Fruit fly (Drosophila melanogaster) whole organism, prepupa: ENCODE results near the gene Meltrin.
A peak's percentile ranks its signal among the peaks of the same experiment; 100 is the strongest.

Experiments used
- Blimp-1 ChIP-seq: fragments of 200-800 bp; sonication (Bioruptor generic); optimal IDR thresholded peaks from 3 replicates; lab custom pipeline; 2017; ENCODE audit warnings: missing biosample characterization, missing genetic modification characterization, mild to moderate bottlenecking, moderate library complexity, missing genetic modification reagents
- CG10669 ChIP-seq: fragments of 200-800 bp; sonication (Bioruptor generic); optimal IDR thresholded peaks from 3 replicates; lab custom pipeline; 2018; ENCODE audit warnings: missing biosample characterization, mild to moderate bottlenecking, missing genetic modification characterization, moderate library complexity
- CG11294 ChIP-seq: fragments of 200-800 bp; sonication (Bioruptor generic); IDR thresholded peaks from 2 replicates; pipeline ENCODE4 v1.3.6; 2022; ENCODE audit warnings: missing biosample characterization, missing genetic modification characterization
- CG11762 ChIP-seq: fragments of 200-800 bp; sonication (Bioruptor generic); optimal IDR thresholded peaks from 3 replicates; lab custom pipeline; 2016; ENCODE audit warnings: missing biosample characterization, missing genetic modification characterization; ENCODE audit not compliant: insufficient read depth
- CG11902 ChIP-seq: fragments of 200-800 bp; sonication (Bioruptor generic); optimal IDR thresholded peaks from 3 replicates; lab custom pipeline; 2016; ENCODE audit warnings: missing biosample characterization, missing genetic modification characterization
- CG15336 ChIP-seq: fragments of 200-800 bp; sonication (Bioruptor generic); IDR thresholded peaks from 2 replicates; pipeline ENCODE4 v1.3.6; 2022; ENCODE audit warnings: missing biosample characterization, missing genetic modification characterization
- CG16779 ChIP-seq: fragments of 200-800 bp; sonication (Bioruptor generic); optimal IDR thresholded peaks from 3 replicates; lab custom pipeline; 2017; ENCODE audit warnings: missing biosample characterization, mild to moderate bottlenecking, missing genetic modification characterization
- CG3032 ChIP-seq: fragments of 200-800 bp; optimal IDR thresholded peaks from 2 replicates; lab custom pipeline; 2019; ENCODE audit warnings: missing biosample characterization, mild to moderate bottlenecking, missing genetic modification characterization, moderate library complexity
- CG32006 ChIP-seq: fragments of 200-800 bp; sonication (Bioruptor generic); optimal IDR thresholded peaks from 3 replicates; lab custom pipeline; 2017; ENCODE audit warnings: missing biosample characterization, mild to moderate bottlenecking, missing genetic modification characterization
- CG34406 ChIP-seq: fragments of 200-800 bp; sonication (Bioruptor generic); optimal IDR thresholded peaks from 3 replicates; lab custom pipeline; 2016; ENCODE audit warnings: missing biosample characterization, missing genetic modification characterization
- CG3919 ChIP-seq: fragments of 200-800 bp; sonication (Bioruptor generic); optimal IDR thresholded peaks from 3 replicates; lab custom pipeline; 2016; ENCODE audit warnings: missing biosample characterization, missing genetic modification characterization
- CG4318 ChIP-seq: fragments of 200-800 bp; sonication (Bioruptor generic); optimal IDR thresholded peaks from 3 replicates; lab custom pipeline; 2017; ENCODE audit warnings: missing biosample characterization, mild to moderate bottlenecking, missing genetic modification characterization
- CG6163 ChIP-seq: fragments of 200-800 bp; sonication (Bioruptor generic); IDR thresholded peaks from 3 replicates; pipeline ENCODE4 v1.3.6; 2022; ENCODE audit warnings: missing biosample characterization, missing genetic modification characterization
- CG6276 ChIP-seq: fragments of 200-800 bp; sonication (Bioruptor generic); optimal IDR thresholded peaks from 2 replicates; lab custom pipeline; 2017; ENCODE audit warnings: missing biosample characterization, mild to moderate bottlenecking, missing genetic modification characterization
- CG6792 ChIP-seq: fragments of 200-800 bp; sonication (Bioruptor generic); optimal IDR thresholded peaks from 3 replicates; lab custom pipeline; 2016; ENCODE audit warnings: missing biosample characterization, missing genetic modification characterization
- CG6808 ChIP-seq: fragments of 200-800 bp; sonication (Bioruptor generic); optimal IDR thresholded peaks from 3 replicates; lab custom pipeline; 2017; ENCODE audit warnings: missing biosample characterization, missing genetic modification characterization, mild to moderate bottlenecking, moderate library complexity, missing genetic modification reagents
- CG6854 ChIP-seq: fragments of 200-800 bp; sonication (Bioruptor generic); optimal IDR thresholded peaks from 2 replicates; lab custom pipeline; 2017; ENCODE audit warnings: missing biosample characterization, mild to moderate bottlenecking, missing genetic modification characterization
- CG7368 ChIP-seq: fragments of 200-800 bp; sonication (Bioruptor generic); optimal IDR thresholded peaks from 3 replicates; lab custom pipeline; 2016; ENCODE audit warnings: missing biosample characterization, missing genetic modification characterization
- CG8119 ChIP-seq: fragments of 200-800 bp; sonication (Bioruptor generic); IDR thresholded peaks from 3 replicates; pipeline ENCODE4 v1.3.6; 2022; ENCODE audit warnings: missing biosample characterization, missing genetic modification characterization
- CG8632 ChIP-seq: fragments of 200-800 bp; sonication (Bioruptor generic); optimal IDR thresholded peaks from 3 replicates; lab custom pipeline; 2016; ENCODE audit warnings: missing biosample characterization, missing genetic modification characterization
- CG9139 ChIP-seq: fragments of 200-800 bp; sonication (Bioruptor generic); optimal IDR thresholded peaks from 3 replicates; lab custom pipeline; 2017; ENCODE audit warnings: missing biosample characterization, mild to moderate bottlenecking, missing genetic modification characterization
- Eip75B ChIP-seq: fragments of 200-800 bp; sonication (Bioruptor generic); optimal IDR thresholded peaks from 3 replicates; lab custom pipeline; 2016; ENCODE audit warnings: missing biosample characterization, missing genetic modification characterization
- Eip78C ChIP-seq: fragments of 200-800 bp; sonication (Bioruptor generic); peaks from one replicate; lab custom pipeline; 2016; ENCODE audit warnings: missing biosample characterization, missing genetic modification characterization
- Ets21C ChIP-seq: fragments of 200-800 bp; sonication (Bioruptor generic); optimal IDR thresholded peaks from 3 replicates; lab custom pipeline; 2016; ENCODE audit warnings: missing biosample characterization, missing genetic modification characterization
- Gug ChIP-seq: fragments of 200-800 bp; sonication (Bioruptor generic); IDR thresholded peaks from 2 replicates; pipeline ENCODE4 v1.3.6; 2022; ENCODE audit warnings: missing biosample characterization, missing genetic modification characterization
- Hr39 ChIP-seq: fragments of 200-800 bp; sonication (Bioruptor generic); optimal IDR thresholded peaks from 2 replicates; lab custom pipeline; 2016; ENCODE audit warnings: missing biosample characterization, missing genetic modification characterization
- Hr4 ChIP-seq: fragments of 200-800 bp; sonication (Bioruptor generic); optimal IDR thresholded peaks from 3 replicates; lab custom pipeline; 2016; ENCODE audit warnings: missing biosample characterization, missing genetic modification characterization
- Lpt ChIP-seq: fragments of 200-800 bp; sonication (Bioruptor generic); optimal IDR thresholded peaks from 3 replicates; lab custom pipeline; 2016; ENCODE audit warnings: missing biosample characterization, missing genetic modification characterization
- Met ChIP-seq: fragments of 200-800 bp; sonication (Bioruptor generic); optimal IDR thresholded peaks from 3 replicates; lab custom pipeline; 2016; ENCODE audit warnings: missing biosample characterization, missing genetic modification characterization
- OdsH ChIP-seq: fragments of 200-800 bp; sonication (Bioruptor generic); optimal IDR thresholded peaks from 3 replicates; lab custom pipeline; 2016; ENCODE audit warnings: missing biosample characterization, missing genetic modification characterization
- Smox ChIP-seq: fragments of 200-800 bp; sonication (Bioruptor generic); optimal IDR thresholded peaks from 3 replicates; lab custom pipeline; 2016; ENCODE audit warnings: missing biosample characterization, missing genetic modification characterization
- Sox102F ChIP-seq: fragments of 200-800 bp; sonication (Bioruptor generic); optimal IDR thresholded peaks from 2 replicates; lab custom pipeline; 2016; ENCODE audit warnings: missing biosample characterization, mild to moderate bottlenecking, missing genetic modification characterization
- Sox15 ChIP-seq: fragments of 200-800 bp; sonication (Bioruptor generic); optimal IDR thresholded peaks from 3 replicates; lab custom pipeline; 2016; ENCODE audit warnings: missing biosample characterization, missing genetic modification characterization
- achi ChIP-seq: fragments of 200-800 bp; sonication (Bioruptor generic); optimal IDR thresholded peaks from 3 replicates; lab custom pipeline; 2016; ENCODE audit warnings: missing biosample characterization, missing genetic modification characterization
- cyc ChIP-seq: fragments of 200-800 bp; sonication (Bioruptor generic); optimal IDR thresholded peaks from 3 replicates; lab custom pipeline; 2016; ENCODE audit warnings: missing biosample characterization, missing genetic modification characterization
- dsx ChIP-seq: fragments of 200-800 bp; optimal IDR thresholded peaks from 3 replicates; lab custom pipeline; 2019; ENCODE audit warnings: missing biosample characterization, mild to moderate bottlenecking, missing genetic modification characterization, moderate library complexity; ENCODE audit not compliant: poor library complexity, severe bottlenecking
- eg ChIP-seq: fragments of 200-800 bp; sonication (Bioruptor generic); IDR thresholded peaks from 3 replicates; pipeline ENCODE4 v1.3.6; 2022; ENCODE audit warnings: missing biosample characterization, missing genetic modification characterization
- esn ChIP-seq: fragments of 200-800 bp; sonication (Bioruptor generic); optimal IDR thresholded peaks from 2 replicates; lab custom pipeline; 2016; ENCODE audit warnings: missing biosample characterization, mild to moderate bottlenecking, missing genetic modification characterization, moderate library complexity
- fkh ChIP-seq: fragments of 200-800 bp; sonication (Bioruptor generic); optimal IDR thresholded peaks from 3 replicates; lab custom pipeline; 2017; ENCODE audit warnings: missing biosample characterization, mild to moderate bottlenecking, missing genetic modification characterization, moderate library complexity
- net ChIP-seq: fragments of 200-800 bp; sonication (Bioruptor generic); optimal IDR thresholded peaks from 3 replicates; lab custom pipeline; 2016; ENCODE audit warnings: missing biosample characterization, missing genetic modification characterization
- pdm3 ChIP-seq: fragments of 200-800 bp; sonication (Bioruptor generic); optimal IDR thresholded peaks from 3 replicates; lab custom pipeline; 2016; ENCODE audit warnings: missing biosample characterization, missing genetic modification characterization
- salr ChIP-seq, 2 experiments: fragments of 200-800 bp; sonication (Bioruptor generic); optimal IDR thresholded peaks; 3 replicates each; lab custom pipeline; 2016 to 2018; ENCODE audit warnings: missing biosample characterization in 2 of 2, missing genetic modification characterization in 2 of 2, mild to moderate bottlenecking in 1 of 2
- ss ChIP-seq, 2 experiments: fragments of 200-800 bp; sonication (Bioruptor generic); optimal IDR thresholded peaks; 2 replicates in 1 of 2; 3 replicates in 1 of 2; lab custom pipeline; 2017 to 2018; ENCODE audit warnings: mild to moderate bottlenecking in 2 of 2, missing biosample characterization in 2 of 2, missing genetic modification characterization in 2 of 2, moderate library complexity in 1 of 2
- vri ChIP-seq: fragments of 200-800 bp; sonication (Bioruptor generic); optimal IDR thresholded peaks from 3 replicates; lab custom pipeline; 2016; ENCODE audit warnings: missing biosample characterization, mild to moderate bottlenecking, missing genetic modification characterization

Meltrin gene

dm6 chr3R:14716188-14717075 is 19.3 kb upstream of the Meltrin start (continued):
- peak; percentile 25; the same call in 1 of the 2 replicates for TF ChIP-seq CG15336 (GFP tag; lab: Robert Waterston, UW)
- TF ChIP-seq CG3919 (GFP tag; lab: Kevin White, UChicago), result no peak
- peak; percentile 14 for TF ChIP-seq Ets21C (GFP tag; lab: Kevin White, UChicago)
- peak; percentile 5 for TF ChIP-seq Sox102F (GFP tag; lab: Kevin White, UChicago)
- no peak for TF ChIP-seq Sox15 (GFP tag; lab: Kevin White, UChicago)
- no peak for TF ChIP-seq fkh
- peak; percentile 41 for TF ChIP-seq pdm3 (GFP tag; lab: Kevin White, UChicago)
- TF ChIP-seq Met (GFP tag; lab: Kevin White, UChicago), result peak; percentile 19
- TF ChIP-seq CG6163 (GFP tag; lab: Robert Waterston, UW), result no peak
- TF ChIP-seq CG6792, result peak; percentile 22
- no peak for TF ChIP-seq CG16779 (tag; lab: Kevin White, UChicago)
- TF ChIP-seq CG34406 (GFP tag; lab: Kevin White, UChicago), result peak; percentile 41
- TF ChIP-seq CG4318 (GFP tag; lab: Kevin White, UChicago), result no peak
- peak; percentile 4 for TF ChIP-seq Eip75B
- TF ChIP-seq CG6854 (GFP tag; lab: Kevin White, UChicago), result peak; percentile 70
- no peak for TF ChIP-seq Lpt (GFP tag; lab: Kevin White, UChicago)
- peak; percentile 20 for TF ChIP-seq OdsH (GFP tag; lab: Kevin White, UChicago)
- peak; percentile 28 for TF ChIP-seq CG8632
- no peak for TF ChIP-seq CG11294 (GFP tag; lab: Robert Waterston, UW)
- TF ChIP-seq CG3032 (tag; lab: Kevin White, UChicago), result peak; percentile 61
- no peak for TF ChIP-seq Gug (GFP tag; lab: Robert Waterston, UW)
- TF ChIP-seq Blimp-1 (GFP tag; lab: Kevin White, UChicago), result no peak
- no peak for TF ChIP-seq CG11902
- no peak for TF ChIP-seq CG6276
- peak; percentile 22 for TF ChIP-seq achi
- TF ChIP-seq CG11762 (GFP tag; lab: Kevin White, UChicago), result no peak
- peak; percentile 48; the same call in 1 of the 3 replicates for TF ChIP-seq CG8119

dm6 chr3R:14714904-14715588 is 18.0 kb upstream of the Meltrin start:
- peak; percentile 94 for TF ChIP-seq net
- TF ChIP-seq CG6808, result peak; percentile 80
- TF ChIP-seq CG3919 (GFP tag; lab: Kevin White, UChicago), result peak; percentile 91
- peak; percentile 99 for TF ChIP-seq CG15336 (GFP tag; lab: Robert Waterston, UW)
- peak; percentile 98 for TF ChIP-seq Eip78C (GFP tag; lab: Kevin White, UChicago)
- peak; percentile 99 for TF ChIP-seq eg
- peak; percentile 64 for TF ChIP-seq esn
- TF ChIP-seq Hr39 (GFP tag; lab: Kevin White, UChicago), result peak; percentile 66
- TF ChIP-seq Gug (GFP tag; lab: Robert Waterston, UW), result peak; percentile 96
- TF ChIP-seq CG32006 (GFP tag; lab: Kevin White, UChicago), result peak; percentile 98
- peak; percentile 36 for TF ChIP-seq Sox102F (GFP tag; lab: Kevin White, UChicago)
- peak; percentile 93 for TF ChIP-seq OdsH (GFP tag; lab: Kevin White, UChicago)
- peak; percentile 83 to 96 for TF ChIP-seq salr (GFP tag; optimal IDR thresholded peaks at IDR 0.05; lab: Kevin White, UChicago)
- TF ChIP-seq CG10669 (GFP tag; lab: Kevin White, UChicago), result peak; percentile 83
- no peak for TF ChIP-seq CG6854 (GFP tag; lab: Kevin White, UChicago)
- TF ChIP-seq Met (GFP tag; lab: Kevin White, UChicago), result peak; percentile 67
- TF ChIP-seq Hr4 (GFP tag; lab: Kevin White, UChicago), result peak; percentile 99
- peak; percentile 59 for TF ChIP-seq CG7368 (GFP tag; lab: Kevin White, UChicago)
- peak; percentile 62 for TF ChIP-seq cyc (GFP tag; lab: Kevin White, UChicago)
- peak; percentile 87 for TF ChIP-seq CG11762 (GFP tag; lab: Kevin White, UChicago)
- peak; percentile 99 for TF ChIP-seq CG8119
- peak; percentile 79 to 83 for TF ChIP-seq ss (GFP tag; optimal IDR thresholded peaks at IDR 0.05; lab: Kevin White, UChicago)
- peak; percentile 87 for TF ChIP-seq dsx (GFP tag; lab: Kevin White, UChicago)
- peak; percentile 69 for TF ChIP-seq CG6792
- peak; percentile 68 for TF ChIP-seq CG8632
- TF ChIP-seq Smox (GFP tag; lab: Kevin White, UChicago), result peak; percentile 40
- TF ChIP-seq vri (GFP tag; lab: Kevin White, UChicago), result peak; percentile 25
- peak; percentile 18 for TF ChIP-seq Sox15 (GFP tag; lab: Kevin White, UChicago)
- peak; percentile 66 for TF ChIP-seq CG9139 (GFP tag; lab: Kevin White, UChicago)
- peak; percentile 94 for TF ChIP-seq Lpt (GFP tag; lab: Kevin White, UChicago)
- TF ChIP-seq CG11294 (GFP tag; lab: Robert Waterston, UW), result peak; percentile 96
- no peak for TF ChIP-seq fkh
- TF ChIP-seq CG16779 (tag; lab: Kevin White, UChicago), result peak; percentile 89
